Fruit fly (Drosophila melanogaster): ENCODE data around the gene Nepl11.

DNA sequence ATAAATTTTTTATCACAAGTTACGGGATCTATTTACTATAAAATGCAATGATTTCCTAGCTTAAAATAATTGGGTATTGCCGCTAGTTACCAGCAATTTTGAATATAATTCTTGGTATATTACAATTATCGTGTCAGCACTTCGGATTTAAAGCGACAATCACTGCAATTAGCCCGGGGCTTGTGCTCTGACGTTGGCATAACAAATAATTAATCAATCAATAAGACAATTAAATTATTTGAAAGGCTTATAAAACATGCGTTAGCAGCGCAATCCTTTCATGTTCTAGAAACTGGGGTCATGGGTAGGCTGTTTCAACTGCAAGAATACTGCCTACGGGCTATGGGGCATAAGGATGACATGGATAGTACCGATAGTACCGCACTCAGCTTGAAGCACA, 38.0 kb downstream of the Nepl11 start, which contains the start of gene Or82a:
- TF ChIP-seq pan (optimal IDR thresholded peaks at IDR 0.05) (no peak), psq (optimal IDR thresholded peaks at IDR 0.05) (no peak), CG8478 (optimal IDR thresholded peaks at IDR 0.05) (no peak)
